Worm (Caenorhabditis elegans): ENCODE results near the gene T05A8.2.

- no peak for TF ChIP-seq ztf-11 (tag; optimal IDR thresholded peaks at IDR 0.05)
- no peak for TF ChIP-seq unc-62 (GFP tag; optimal IDR thresholded peaks at IDR 0.05)
- TF ChIP-seq ceh-43 (GFP tag; optimal IDR thresholded peaks at IDR 0.05), result no peak
- no peak for TF ChIP-seq sptf-1 (tag; optimal IDR thresholded peaks at IDR 0.05)
- no peak for TF ChIP-seq nhr-76 (tag; optimal IDR thresholded peaks at IDR 0.05)
- no peak for TF ChIP-seq snpc-4 (tag; optimal IDR thresholded peaks at IDR 0.05)
- no peak for TF ChIP-seq nhr-237 (tag; optimal IDR thresholded peaks at IDR 0.05)
- TF ChIP-seq nhr-12 (tag; optimal IDR thresholded peaks at IDR 0.05), result no peak
- no peak for TF ChIP-seq ces-1 (GFP tag; optimal IDR thresholded peaks at IDR 0.05)
These were observed 11.2 kb upstream of the T05A8.2 start for ce11 chrII:2721992-2722391.

Measured in whole organism, mixed stage, embryonic.